Worm (Caenorhabditis elegans): Measurements from ENCODE around the gene F39B3.3.

ce11 chrX:17539968-17540367, 38.9 kb downstream of the F39B3.3 start:
- TF ChIP-seq ama-1 (optimal IDR thresholded peaks at IDR 0.05) (no peak), ceh-36 (tag; optimal IDR thresholded peaks at IDR 0.05) (no peak), sea-1 (GFP tag; conservative IDR thresholded peaks at IDR 0.05) (no peak), pes-1 (GFP tag; IDR thresholded peaks at IDR 0.05) (no peak), scrt-1 (GFP tag; IDR thresholded peaks at IDR 0.05) (no peak), ceh-13 (GFP tag; optimal IDR thresholded peaks at IDR 0.05) (no peak), hnd-1 (tag; optimal IDR thresholded peaks at IDR 0.05) (no peak)

All from whole organism, early embryonic.